Worm (Caenorhabditis elegans) whole organism, early embryonic: ENCODE data around the gene str-64.

Experiments used
- B0310.2 ChIP-seq: sonication (generic microtip); optimal IDR thresholded peaks from 2 replicates; lab custom pipeline; 2016; ENCODE audit warnings: mild to moderate bottlenecking, missing genetic modification characterization, missing compliant biosample characterization
- aly-1 ChIP-seq: sonication (generic microtip); optimal IDR thresholded peaks from 2 replicates; lab custom pipeline; 2016; ENCODE audit warnings: missing genetic modification characterization, missing compliant biosample characterization
- ama-1 ChIP-seq: fragments of 150-350 bp; optimal IDR thresholded peaks from 2 replicates; lab custom pipeline; 2014
- ceh-13 ChIP-seq: fragments of 200-800 bp; sonication (Bioruptor generic); optimal IDR thresholded peaks from 2 replicates; lab custom pipeline; 2018; ENCODE audit warnings: mild to moderate bottlenecking, missing genetic modification characterization, missing compliant biosample characterization
- ceh-36 ChIP-seq: sonication (generic microtip); optimal IDR thresholded peaks from 2 replicates; lab custom pipeline; 2016; ENCODE audit warnings: missing genetic modification characterization, inconsistent platforms, missing compliant biosample characterization
- flt-1 ChIP-seq: fragments of 200-800 bp; sonication (Bioruptor generic); IDR thresholded peaks from 2 replicates; pipeline ENCODE4 v1.3.6; 2022; ENCODE audit warnings: missing genetic modification characterization, missing compliant biosample characterization
- hmbx-1 ChIP-seq: sonication (generic microtip); optimal IDR thresholded peaks from 2 replicates; lab custom pipeline; 2016; ENCODE audit warnings: mild to moderate bottlenecking, missing genetic modification characterization, missing compliant biosample characterization
- hnd-1 ChIP-seq: sonication (generic microtip); optimal IDR thresholded peaks from 2 replicates; lab custom pipeline; 2016; ENCODE audit warnings: missing genetic modification characterization, missing compliant biosample characterization
- pes-1 ChIP-seq: fragments of 200-800 bp; sonication (Bioruptor generic); IDR thresholded peaks from 2 replicates; pipeline ENCODE4 v1.3.6; 2022; ENCODE audit warnings: missing genetic modification reagents, missing genetic modification characterization, missing compliant biosample characterization
- tbx-11 ChIP-seq: fragments of 200-800 bp; sonication (Bioruptor generic); IDR thresholded peaks from 2 replicates; pipeline ENCODE4 v1.3.6; 2022; ENCODE audit warnings: missing genetic modification characterization, missing compliant biosample characterization
- tra-4 ChIP-seq: sonication (generic microtip); optimal IDR thresholded peaks from 2 replicates; lab custom pipeline; 2017; ENCODE audit warnings: missing genetic modification characterization, missing compliant biosample characterization

- TF ChIP-seq ama-1 (lab: Kevin White, UChicago): no peak
- TF ChIP-seq flt-1: no peak
- no peak for TF ChIP-seq B0310.2 (tag; lab: Kevin White, UChicago)
- no peak for TF ChIP-seq hmbx-1 (tag; lab: Kevin White, UChicago)
- no peak for TF ChIP-seq ceh-36 (tag; lab: Kevin White, UChicago)
- TF ChIP-seq ceh-13: no peak
- no peak for TF ChIP-seq tra-4
- TF ChIP-seq hnd-1 (tag; lab: Kevin White, UChicago): no peak
- no peak for TF ChIP-seq tbx-11
- TF ChIP-seq pes-1 (GFP tag; lab: Robert Waterston, UW): no peak
- TF ChIP-seq aly-1 (tag; lab: Kevin White, UChicago): no peak
Observed at ce11 chrV:3289267-3289666, 6.2 kb downstream of the str-64 start, which contains the start of gene F35F10.6.
